Fruit fly (Drosophila melanogaster): Measurements from ENCODE around the gene Uch-L5.

Gene Uch-L5

DNA sequence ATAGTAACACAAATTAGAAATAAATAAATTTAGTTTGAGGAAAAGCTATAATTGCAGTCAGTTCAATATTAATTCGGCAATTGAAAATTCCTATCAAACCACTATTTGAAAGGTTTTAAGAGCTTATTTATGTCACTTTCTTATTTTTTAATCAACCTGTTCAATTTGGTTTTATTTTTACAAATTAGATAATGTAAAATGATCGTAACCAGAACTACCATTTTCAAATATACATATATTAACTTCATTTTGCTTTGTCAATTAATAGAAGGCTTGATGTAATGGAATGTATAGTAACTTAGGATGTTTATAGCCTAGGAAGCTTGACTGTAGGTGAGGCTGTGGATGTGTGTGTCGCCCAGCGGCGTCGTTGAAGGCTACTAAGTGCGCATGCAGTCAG, 10.2 kb downstream of the Uch-L5 start:
- TF ChIP-seq cwo (GFP tag; optimal IDR thresholded peaks at IDR 0.05), result peak; percentile 29
- no peak for TF ChIP-seq ato (GFP tag; IDR thresholded peaks at IDR 0.05; ENCODE audit: partially characterized antibody)
- no peak for TF ChIP-seq CG13624 (GFP tag; optimal IDR thresholded peaks at IDR 0.05)
- no peak for TF ChIP-seq zfh2 (GFP tag; optimal IDR thresholded peaks at IDR 0.05)
- no peak for TF ChIP-seq sc (optimal IDR thresholded peaks at IDR 0.05)
- TF ChIP-seq sc (GFP tag; optimal IDR thresholded peaks at IDR 0.05), result no peak
- TF ChIP-seq CG12659 (GFP tag; optimal IDR thresholded peaks at IDR 0.05), result peak; percentile 41
- TF ChIP-seq Six4 (GFP tag; optimal IDR thresholded peaks at IDR 0.05), result no peak
- TF ChIP-seq bsh (GFP tag; optimal IDR thresholded peaks at IDR 0.05), result peak in 1 of 2 experiments; percentile 29
- TF ChIP-seq btn (GFP tag; optimal IDR thresholded peaks at IDR 0.05), result no peak
- TF ChIP-seq mirr (GFP tag; optimal IDR thresholded peaks at IDR 0.05), result no peak
- peak; percentile 58 for TF ChIP-seq CG18599 (GFP tag; optimal IDR thresholded peaks at IDR 0.05)
- TF ChIP-seq sim (GFP tag; IDR thresholded peaks at IDR 0.05), result no peak
- TF ChIP-seq Lpt (GFP tag; optimal IDR thresholded peaks at IDR 0.05), result no peak
- no peak for TF ChIP-seq dysf (GFP tag; IDR thresholded peaks at IDR 0.05)
- no peak for TF ChIP-seq esg (GFP tag; conservative IDR thresholded peaks at IDR 0.05)
- no peak for TF ChIP-seq hbn (GFP tag; IDR thresholded peaks at IDR 0.05; ENCODE audit: partially characterized antibody)
- TF ChIP-seq D19B (GFP tag; optimal IDR thresholded peaks at IDR 0.05), result no peak
- no peak for TF ChIP-seq ro (GFP tag; IDR thresholded peaks at IDR 0.05)
- peak; percentile 37 for TF ChIP-seq CG2712 (tag; optimal IDR thresholded peaks at IDR 0.05)
- TF ChIP-seq gem (tag; optimal IDR thresholded peaks at IDR 0.05), result peak; percentile 64
- TF ChIP-seq nom (GFP tag; optimal IDR thresholded peaks at IDR 0.05), result no peak
- no peak for TF ChIP-seq sisA (GFP tag; IDR thresholded peaks at IDR 0.05)
- no peak for TF ChIP-seq Side (GFP tag; optimal IDR thresholded peaks at IDR 0.05)
- TF ChIP-seq maf-S (GFP tag; optimal IDR thresholded peaks at IDR 0.05), result no peak
- no peak for TF ChIP-seq CG7928 (GFP tag; optimal IDR thresholded peaks at IDR 0.05)
- no peak for TF ChIP-seq twi (tag; optimal IDR thresholded peaks at IDR 0.05)
- TF ChIP-seq Taf1 (GFP tag; IDR thresholded peaks at IDR 0.05), result no peak
- no peak for TF ChIP-seq Ada2b (GFP tag; IDR thresholded peaks at IDR 0.05)
- TF ChIP-seq croc (GFP tag; conservative IDR thresholded peaks at IDR 0.05), result no peak
- no peak for TF ChIP-seq kni (GFP tag; optimal IDR thresholded peaks at IDR 0.05)
- peak; percentile 48 for TF ChIP-seq Oli (tag; optimal IDR thresholded peaks at IDR 0.05)
- TF ChIP-seq ttk (GFP tag; IDR thresholded peaks at IDR 0.05), result no peak
- TF ChIP-seq CG1529 (GFP tag; optimal IDR thresholded peaks at IDR 0.05), result no peak
- TF ChIP-seq slou (GFP tag; optimal IDR thresholded peaks at IDR 0.05), result no peak
- no peak for TF ChIP-seq zen2 (GFP tag; IDR thresholded peaks at IDR 0.05; ENCODE audit: partially characterized antibody)
- TF ChIP-seq HLHmδ (GFP tag; optimal IDR thresholded peaks at IDR 0.05), result no peak
- TF ChIP-seq NK7.1 (GFP tag; optimal IDR thresholded peaks at IDR 0.05), result no peak
- no peak for TF ChIP-seq stwl (tag; optimal IDR thresholded peaks at IDR 0.05)
- TF ChIP-seq pho (GFP tag; optimal IDR thresholded peaks at IDR 0.05), result peak; percentile 25
- peak; percentile 69 for TF ChIP-seq CG11504 (tag; optimal IDR thresholded peaks at IDR 0.05)
- no peak for TF ChIP-seq caup (GFP tag; optimal IDR thresholded peaks at IDR 0.05; ENCODE audit: severe bottlenecking)
- TF ChIP-seq CG10654 (GFP tag; optimal IDR thresholded peaks at IDR 0.05), result no peak
- no peak for TF ChIP-seq Bgb (GFP tag; IDR thresholded peaks at IDR 0.05; ENCODE audit: partially characterized antibody)
- peak; percentile 7 for TF ChIP-seq Asciz (GFP tag; optimal IDR thresholded peaks at IDR 0.05)
- TF ChIP-seq CG15479 (GFP tag; optimal IDR thresholded peaks at IDR 0.05), result no peak
- no peak for TF ChIP-seq CG6272 (GFP tag; IDR thresholded peaks at IDR 0.05)
- TF ChIP-seq CG12769 (tag; optimal IDR thresholded peaks at IDR 0.05), result no peak
- peak; percentile 10 for TF ChIP-seq CG15601 (tag; optimal IDR thresholded peaks at IDR 0.05)
- TF ChIP-seq CG6175 (GFP tag; IDR thresholded peaks at IDR 0.05), result no peak
- no peak for TF ChIP-seq CG32532 (GFP tag; IDR thresholded peaks at IDR 0.05)
